Worm (Caenorhabditis elegans): ENCODE results near the gene ethe-1.

Gene ethe-1

DNA sequence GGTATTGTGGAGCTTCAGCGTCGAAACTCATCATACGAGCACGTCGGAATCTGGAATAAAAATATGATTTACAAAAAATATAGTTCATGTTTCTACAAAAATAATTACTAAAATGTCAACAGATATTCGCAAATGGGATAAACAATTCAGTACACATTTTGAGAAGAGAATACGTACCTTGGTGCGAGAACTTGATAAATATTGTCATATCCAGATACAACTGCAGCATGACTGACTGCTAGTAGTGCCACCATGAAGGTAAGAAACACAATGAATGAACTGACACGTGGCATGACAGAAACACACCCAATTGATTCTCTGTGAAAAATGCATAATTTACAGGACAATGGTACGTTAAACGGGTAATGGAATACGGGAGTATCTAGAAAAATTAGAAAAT is 10.0 kb upstream of the ethe-1 start, which contains the start of gene nlp-35:
Gene nlp-35 (minus strand): TSS at position 319 of the 400 bp plus-strand sequence.
- no peak for TF ChIP-seq madf-3 (GFP tag; IDR thresholded peaks at IDR 0.05)
- TF ChIP-seq ztf-26 (tag; optimal IDR thresholded peaks at IDR 0.05): peak; percentile 40

DNA sequence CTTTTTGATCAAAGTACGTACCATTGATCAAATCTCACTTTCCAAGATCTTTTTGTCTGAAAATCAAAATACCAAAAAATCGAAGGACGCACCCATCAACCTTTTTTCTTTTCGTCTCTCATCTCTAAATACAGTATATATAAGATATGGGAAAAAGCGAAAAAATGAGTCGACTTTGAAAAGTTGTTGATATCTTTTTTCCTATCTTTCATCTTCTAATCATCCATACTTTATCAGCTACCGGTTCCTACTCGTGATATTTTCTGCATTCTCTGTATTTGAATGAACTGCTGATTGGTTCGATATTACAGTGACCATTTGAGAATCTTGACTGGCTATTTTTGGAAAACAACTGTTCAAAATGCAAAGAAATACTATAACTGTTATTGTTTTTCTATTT is 8.3 kb upstream of the ethe-1 start, which contains the start of gene C33A12.19:
Gene C33A12.19 (plus strand): TSS at position 169 of the 400 bp plus-strand sequence.
- TF ChIP-seq B0261.1 (tag; optimal IDR thresholded peaks at IDR 0.05): no peak
- TF ChIP-seq lin-40 (tag; optimal IDR thresholded peaks at IDR 0.05): peak; percentile 21
- no peak for TF ChIP-seq tlf-1 (GFP tag; optimal IDR thresholded peaks at IDR 0.05)
- peak; percentile 12 for TF ChIP-seq ama-1 (optimal IDR thresholded peaks at IDR 0.05)
- TF ChIP-seq ama-1 (GFP tag; optimal IDR thresholded peaks at IDR 0.05): no peak
- no peak for TF ChIP-seq unc-62 (GFP tag; optimal IDR thresholded peaks at IDR 0.05)

DNA sequence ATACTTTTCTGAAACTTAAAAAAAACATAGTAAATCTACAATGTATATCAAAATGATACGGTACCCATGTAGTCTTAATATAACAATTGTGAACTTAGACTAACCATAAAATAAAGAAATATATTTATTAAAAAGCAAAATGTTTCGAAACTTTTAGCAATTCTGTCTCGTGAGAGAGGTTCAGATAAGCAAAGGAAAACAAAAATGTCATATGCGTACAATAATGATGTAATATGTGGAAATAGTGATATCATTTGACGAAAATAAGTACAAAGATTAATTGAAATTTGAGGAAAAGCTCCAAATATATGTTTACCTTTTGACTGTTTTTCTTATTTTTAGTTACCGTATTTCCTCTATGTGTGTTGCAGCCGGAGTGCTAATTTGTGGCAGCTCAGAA is 5.6 kb upstream of the ethe-1 start:
- TF ChIP-seq cebp-1 (GFP tag; IDR thresholded peaks at IDR 0.05) (peak; percentile 70; the same call in 1 of the 2 replicates), cebp-1 (tag; optimal IDR thresholded peaks at IDR 0.05) (peak; percentile 81), dpl-1 (GFP tag; optimal IDR thresholded peaks at IDR 0.05) (no peak), unc-62 (GFP tag; optimal IDR thresholded peaks at IDR 0.05) (peak; percentile 76)

DNA sequence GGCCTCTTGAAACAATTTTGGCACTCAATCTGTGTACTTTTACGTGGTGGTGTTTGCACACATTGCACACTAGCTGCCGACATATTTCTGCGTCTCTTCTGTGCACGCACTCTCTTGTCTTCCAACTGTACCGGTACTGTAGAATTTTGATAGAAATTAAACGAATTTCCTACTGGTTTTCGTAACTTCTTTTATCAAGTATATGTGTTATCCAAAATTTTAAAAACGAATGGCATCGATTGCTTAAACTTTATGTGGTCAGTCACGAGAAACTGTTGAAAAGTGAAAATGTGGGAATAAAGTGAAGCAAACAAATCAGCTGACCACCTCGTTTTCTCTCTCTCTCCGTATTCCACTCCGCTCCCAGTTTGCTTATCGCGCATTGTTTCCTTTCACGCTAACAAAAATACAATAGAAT is 4.8 kb upstream of the ethe-1 start:
- TF ChIP-seq egl-44 (GFP tag; IDR thresholded peaks at IDR 0.05): peak; percentile 24; the same call in 1 of the 2 replicates
- peak; percentile 17 for TF ChIP-seq tbp1 (GFP tag; optimal IDR thresholded peaks at IDR 0.05)
- peak; percentile 95 for TF ChIP-seq hmg-1.2 (GFP tag; IDR thresholded peaks at IDR 0.05)
- TF ChIP-seq attf-3 (GFP tag; conservative IDR thresholded peaks at IDR 0.05): peak; percentile 58; the same call in 1 of the 2 replicates
- TF ChIP-seq lsl-1 (GFP tag; optimal IDR thresholded peaks at IDR 0.05): peak; percentile 52
- no peak for TF ChIP-seq nfya-1 (tag; optimal IDR thresholded peaks at IDR 0.05; ENCODE audit: borderline replicate concordance, insufficient read depth)
- TF ChIP-seq ztf-28 (GFP tag; IDR thresholded peaks at IDR 0.05): no peak
- TF ChIP-seq Y53G8AR.9 (GFP tag; conservative IDR thresholded peaks at IDR 0.05): no peak
- TF ChIP-seq let-526 (GFP tag; IDR thresholded peaks at IDR 0.05): 0 out of 2 replicates have a peak, but pooled peaks have one; percentile 26
- no peak for TF ChIP-seq ztf-3 (GFP tag; optimal IDR thresholded peaks at IDR 0.05)
- peak; percentile 32; the same call in 1 of the 2 replicates for TF ChIP-seq madf-8 (GFP tag; conservative IDR thresholded peaks at IDR 0.05)
- no peak for TF ChIP-seq ekl-4 (GFP tag; IDR thresholded peaks at IDR 0.05)
- TF ChIP-seq sea-2 (GFP tag; IDR thresholded peaks at IDR 0.05): no peak
- TF ChIP-seq nhr-80 (tag; optimal IDR thresholded peaks at IDR 0.05): peak; percentile 69
- TF ChIP-seq rpc-1 (optimal IDR thresholded peaks at IDR 0.05): no peak
- TF ChIP-seq rpc-1 (tag; optimal IDR thresholded peaks at IDR 0.05): no peak
- TF ChIP-seq nfya-2 (GFP tag; IDR thresholded peaks at IDR 0.05): no peak
- no peak for TF ChIP-seq sdz-38 (tag; optimal IDR thresholded peaks at IDR 0.05)
- no peak for TF ChIP-seq hlh-26 (GFP tag; conservative IDR thresholded peaks at IDR 0.05)
- no peak for TF ChIP-seq K12H6.12 (tag; optimal IDR thresholded peaks at IDR 0.05)
- TF ChIP-seq efl-1 (GFP tag; optimal IDR thresholded peaks at IDR 0.05): peak; percentile 26
- TF ChIP-seq mcd-1 (GFP tag; IDR thresholded peaks at IDR 0.05): 0 out of 2 replicates have a peak, but pooled peaks have one; percentile 26
- no peak for TF ChIP-seq T07F8.4 (tag; optimal IDR thresholded peaks at IDR 0.05)
- peak; percentile 86 for TF ChIP-seq snpc-1.1 (tag; optimal IDR thresholded peaks at IDR 0.05; ENCODE audit: insufficient read depth)
- TF ChIP-seq hrde-1 (tag; optimal IDR thresholded peaks at IDR 0.05; ENCODE audit: borderline replicate concordance): no peak
- peak; percentile 60 for TF ChIP-seq attf-5 (GFP tag; optimal IDR thresholded peaks at IDR 0.05)
- TF ChIP-seq madf-6 (GFP tag; IDR thresholded peaks at IDR 0.05): peak; percentile 59; the same call in 1 of the 2 replicates
- TF ChIP-seq lir-1 (GFP tag; conservative IDR thresholded peaks at IDR 0.05): no peak
- no peak for TF ChIP-seq him-1 (tag; optimal IDR thresholded peaks at IDR 0.05)
- TF ChIP-seq B0336.3 (GFP tag; IDR thresholded peaks at IDR 0.05): 0 out of 2 replicates have a peak, but pooled peaks have one; percentile 13
- no peak for TF ChIP-seq hlh-12 (tag; optimal IDR thresholded peaks at IDR 0.05)
- no peak for TF ChIP-seq aptf-3 (GFP tag; IDR thresholded peaks at IDR 0.05)
- peak; percentile 72 for TF ChIP-seq snpc-4 (GFP tag; optimal IDR thresholded peaks at IDR 0.05)
- peak; percentile 69 to 87 (median 85) for TF ChIP-seq snpc-4 (tag; optimal IDR thresholded peaks at IDR 0.05)
- TF ChIP-seq ztf-26 (tag; optimal IDR thresholded peaks at IDR 0.05): no peak
